Worm (Caenorhabditis elegans): ENCODE data around the gene sly-1.

- no peak for TF ChIP-seq nhr-11 (tag; optimal IDR thresholded peaks at IDR 0.05)
- TF ChIP-seq aly-2 (tag; optimal IDR thresholded peaks at IDR 0.05): no peak
- TF ChIP-seq unc-39 (tag; optimal IDR thresholded peaks at IDR 0.05): no peak
- TF ChIP-seq nhr-12 (tag; optimal IDR thresholded peaks at IDR 0.05): no peak
- TF ChIP-seq nfya-1 (tag; optimal IDR thresholded peaks at IDR 0.05; ENCODE audit: insufficient read depth): no peak
- peak; percentile 82 for TF ChIP-seq ama-1 (optimal IDR thresholded peaks at IDR 0.05)
- no peak for TF ChIP-seq pqm-1 (tag; optimal IDR thresholded peaks at IDR 0.05)
- TF ChIP-seq fos-1 (tag; optimal IDR thresholded peaks at IDR 0.05): no peak
- TF ChIP-seq ztf-4 (tag; optimal IDR thresholded peaks at IDR 0.05): no peak
- TF ChIP-seq ceh-82 (tag; optimal IDR thresholded peaks at IDR 0.05): no peak
Measured at ce11 chrIII:10537003-10537402, 30.1 kb downstream of the sly-1 start.

Data from whole organism, L3 larva.